Fruit fly (Drosophila melanogaster) whole organism, prepupa: ENCODE results near the gene Uev1A.
A peak's percentile ranks its signal among the peaks of the same experiment; 100 is the strongest.

Source experiments
- CG10631 ChIP-seq: fragments of 200-800 bp; sonication (Bioruptor generic); optimal IDR thresholded peaks from 2 replicates; lab custom pipeline; 2016; ENCODE audit warnings: missing biosample characterization, missing genetic modification characterization
- CG10669 ChIP-seq: fragments of 200-800 bp; sonication (Bioruptor generic); optimal IDR thresholded peaks from 3 replicates; lab custom pipeline; 2018; ENCODE audit warnings: missing biosample characterization, mild to moderate bottlenecking, missing genetic modification characterization, moderate library complexity
- CG11294 ChIP-seq: fragments of 200-800 bp; sonication (Bioruptor generic); IDR thresholded peaks from 2 replicates; pipeline ENCODE4 v1.3.6; 2022; ENCODE audit warnings: missing biosample characterization, missing genetic modification characterization
- CG11762 ChIP-seq: fragments of 200-800 bp; sonication (Bioruptor generic); optimal IDR thresholded peaks from 3 replicates; lab custom pipeline; 2016; ENCODE audit warnings: missing biosample characterization, missing genetic modification characterization; ENCODE audit not compliant: insufficient read depth
- CG11902 ChIP-seq: fragments of 200-800 bp; sonication (Bioruptor generic); optimal IDR thresholded peaks from 3 replicates; lab custom pipeline; 2016; ENCODE audit warnings: missing biosample characterization, missing genetic modification characterization
- CG15336 ChIP-seq: fragments of 200-800 bp; sonication (Bioruptor generic); IDR thresholded peaks from 2 replicates; pipeline ENCODE4 v1.3.6; 2022; ENCODE audit warnings: missing biosample characterization, missing genetic modification characterization
- CG1621 ChIP-seq: fragments of 200-800 bp; sonication (Bioruptor generic); optimal IDR thresholded peaks from 3 replicates; lab custom pipeline; 2018; ENCODE audit warnings: missing biosample characterization, mild to moderate bottlenecking, missing genetic modification characterization
- CG16779 ChIP-seq: fragments of 200-800 bp; sonication (Bioruptor generic); optimal IDR thresholded peaks from 3 replicates; lab custom pipeline; 2017; ENCODE audit warnings: missing biosample characterization, mild to moderate bottlenecking, missing genetic modification characterization
- CG3032 ChIP-seq: fragments of 200-800 bp; optimal IDR thresholded peaks from 2 replicates; lab custom pipeline; 2019; ENCODE audit warnings: missing biosample characterization, mild to moderate bottlenecking, missing genetic modification characterization, moderate library complexity
- CG31627 ChIP-seq: fragments of 200-800 bp; sonication (Bioruptor generic); optimal IDR thresholded peaks from 3 replicates; lab custom pipeline; 2016; ENCODE audit warnings: missing biosample characterization, missing genetic modification characterization
- CG34406 ChIP-seq: fragments of 200-800 bp; sonication (Bioruptor generic); optimal IDR thresholded peaks from 3 replicates; lab custom pipeline; 2016; ENCODE audit warnings: missing biosample characterization, missing genetic modification characterization
- CG4318 ChIP-seq: fragments of 200-800 bp; sonication (Bioruptor generic); optimal IDR thresholded peaks from 3 replicates; lab custom pipeline; 2017; ENCODE audit warnings: missing biosample characterization, mild to moderate bottlenecking, missing genetic modification characterization
- CG6163 ChIP-seq: fragments of 200-800 bp; sonication (Bioruptor generic); IDR thresholded peaks from 3 replicates; pipeline ENCODE4 v1.3.6; 2022; ENCODE audit warnings: missing biosample characterization, missing genetic modification characterization
- CG6808 ChIP-seq: fragments of 200-800 bp; sonication (Bioruptor generic); optimal IDR thresholded peaks from 3 replicates; lab custom pipeline; 2017; ENCODE audit warnings: missing biosample characterization, missing genetic modification characterization, mild to moderate bottlenecking, moderate library complexity, missing genetic modification reagents
- CG6854 ChIP-seq: fragments of 200-800 bp; sonication (Bioruptor generic); optimal IDR thresholded peaks from 2 replicates; lab custom pipeline; 2017; ENCODE audit warnings: missing biosample characterization, mild to moderate bottlenecking, missing genetic modification characterization
- CG7368 ChIP-seq: fragments of 200-800 bp; sonication (Bioruptor generic); optimal IDR thresholded peaks from 3 replicates; lab custom pipeline; 2016; ENCODE audit warnings: missing biosample characterization, missing genetic modification characterization
- CG8319 ChIP-seq: fragments of 200-800 bp; sonication (Bioruptor generic); optimal IDR thresholded peaks from 3 replicates; lab custom pipeline; 2016; ENCODE audit warnings: missing biosample characterization, missing genetic modification characterization
- CG8632 ChIP-seq: fragments of 200-800 bp; sonication (Bioruptor generic); optimal IDR thresholded peaks from 3 replicates; lab custom pipeline; 2016; ENCODE audit warnings: missing biosample characterization, missing genetic modification characterization
- CG9139 ChIP-seq: fragments of 200-800 bp; sonication (Bioruptor generic); optimal IDR thresholded peaks from 3 replicates; lab custom pipeline; 2017; ENCODE audit warnings: missing biosample characterization, mild to moderate bottlenecking, missing genetic modification characterization
- Eip75B ChIP-seq: fragments of 200-800 bp; sonication (Bioruptor generic); optimal IDR thresholded peaks from 3 replicates; lab custom pipeline; 2016; ENCODE audit warnings: missing biosample characterization, missing genetic modification characterization
- Eip78C ChIP-seq: fragments of 200-800 bp; sonication (Bioruptor generic); peaks from one replicate; lab custom pipeline; 2016; ENCODE audit warnings: missing biosample characterization, missing genetic modification characterization
- Ets96B ChIP-seq: fragments of 200-800 bp; optimal IDR thresholded peaks from 2 replicates; lab custom pipeline; 2019; ENCODE audit warnings: missing biosample characterization, mild to moderate bottlenecking, missing genetic modification characterization, moderate library complexity
- Gug ChIP-seq: fragments of 200-800 bp; sonication (Bioruptor generic); IDR thresholded peaks from 2 replicates; pipeline ENCODE4 v1.3.6; 2022; ENCODE audit warnings: missing biosample characterization, missing genetic modification characterization
- Hr38 ChIP-seq: sonication (Bioruptor generic); optimal IDR thresholded peaks from 2 replicates; lab custom pipeline; 2016; ENCODE audit warnings: missing biosample characterization, missing genetic modification characterization
- Hr39 ChIP-seq: fragments of 200-800 bp; sonication (Bioruptor generic); optimal IDR thresholded peaks from 2 replicates; lab custom pipeline; 2016; ENCODE audit warnings: missing biosample characterization, missing genetic modification characterization
- Hr4 ChIP-seq: fragments of 200-800 bp; sonication (Bioruptor generic); optimal IDR thresholded peaks from 3 replicates; lab custom pipeline; 2016; ENCODE audit warnings: missing biosample characterization, missing genetic modification characterization
- Lpt ChIP-seq: fragments of 200-800 bp; sonication (Bioruptor generic); optimal IDR thresholded peaks from 3 replicates; lab custom pipeline; 2016; ENCODE audit warnings: missing biosample characterization, missing genetic modification characterization
- Smox ChIP-seq: fragments of 200-800 bp; sonication (Bioruptor generic); optimal IDR thresholded peaks from 3 replicates; lab custom pipeline; 2016; ENCODE audit warnings: missing biosample characterization, missing genetic modification characterization
- Sox102F ChIP-seq: fragments of 200-800 bp; sonication (Bioruptor generic); optimal IDR thresholded peaks from 2 replicates; lab custom pipeline; 2016; ENCODE audit warnings: missing biosample characterization, mild to moderate bottlenecking, missing genetic modification characterization
- Sox14 ChIP-seq: fragments of 200-800 bp; sonication (Bioruptor generic); optimal IDR thresholded peaks from 3 replicates; lab custom pipeline; 2016; ENCODE audit warnings: missing biosample characterization, missing genetic modification characterization
- Sox15 ChIP-seq: fragments of 200-800 bp; sonication (Bioruptor generic); optimal IDR thresholded peaks from 3 replicates; lab custom pipeline; 2016; ENCODE audit warnings: missing biosample characterization, missing genetic modification characterization
- acj6 ChIP-seq: fragments of 200-800 bp; sonication (Bioruptor generic); optimal IDR thresholded peaks from 3 replicates; lab custom pipeline; 2016; ENCODE audit warnings: missing biosample characterization, missing genetic modification characterization
- cyc ChIP-seq: fragments of 200-800 bp; sonication (Bioruptor generic); optimal IDR thresholded peaks from 3 replicates; lab custom pipeline; 2016; ENCODE audit warnings: missing biosample characterization, missing genetic modification characterization
- dac ChIP-seq: fragments of 200-800 bp; sonication (Bioruptor generic); optimal IDR thresholded peaks from 2 replicates; lab custom pipeline; 2017; ENCODE audit warnings: missing biosample characterization, mild to moderate bottlenecking, missing genetic modification characterization
- dsx ChIP-seq: fragments of 200-800 bp; optimal IDR thresholded peaks from 3 replicates; lab custom pipeline; 2019; ENCODE audit warnings: missing biosample characterization, mild to moderate bottlenecking, missing genetic modification characterization, moderate library complexity; ENCODE audit not compliant: poor library complexity, severe bottlenecking
- eg ChIP-seq: fragments of 200-800 bp; sonication (Bioruptor generic); IDR thresholded peaks from 3 replicates; pipeline ENCODE4 v1.3.6; 2022; ENCODE audit warnings: missing biosample characterization, missing genetic modification characterization
- fd59A ChIP-seq: fragments of 200-800 bp; sonication (Bioruptor generic); optimal IDR thresholded peaks from 2 replicates; lab custom pipeline; 2017; ENCODE audit warnings: missing biosample characterization, mild to moderate bottlenecking, missing genetic modification characterization, missing genetic modification reagents
- fd85E ChIP-seq: fragments of 200-800 bp; sonication (Bioruptor generic); optimal IDR thresholded peaks from 3 replicates; lab custom pipeline; 2016; ENCODE audit warnings: missing biosample characterization, missing genetic modification characterization
- fkh ChIP-seq: fragments of 200-800 bp; sonication (Bioruptor generic); optimal IDR thresholded peaks from 3 replicates; lab custom pipeline; 2017; ENCODE audit warnings: missing biosample characterization, mild to moderate bottlenecking, missing genetic modification characterization, moderate library complexity
- net ChIP-seq: fragments of 200-800 bp; sonication (Bioruptor generic); optimal IDR thresholded peaks from 3 replicates; lab custom pipeline; 2016; ENCODE audit warnings: missing biosample characterization, missing genetic modification characterization
- pdm3 ChIP-seq: fragments of 200-800 bp; sonication (Bioruptor generic); optimal IDR thresholded peaks from 3 replicates; lab custom pipeline; 2016; ENCODE audit warnings: missing biosample characterization, missing genetic modification characterization
- salr ChIP-seq, 2 experiments: fragments of 200-800 bp; sonication (Bioruptor generic); optimal IDR thresholded peaks; 3 replicates each; lab custom pipeline; 2016 to 2018; ENCODE audit warnings: missing biosample characterization in 2 of 2, missing genetic modification characterization in 2 of 2, mild to moderate bottlenecking in 1 of 2
- ss ChIP-seq, 2 experiments: fragments of 200-800 bp; sonication (Bioruptor generic); optimal IDR thresholded peaks; 2 replicates in 1 of 2; 3 replicates in 1 of 2; lab custom pipeline; 2017 to 2018; ENCODE audit warnings: mild to moderate bottlenecking in 2 of 2, missing biosample characterization in 2 of 2, missing genetic modification characterization in 2 of 2, moderate library complexity in 1 of 2
- svp ChIP-seq: fragments of 200-800 bp; sonication (Bioruptor generic); peaks from one replicate; lab custom pipeline; 2016; ENCODE audit warnings: missing biosample characterization, missing genetic modification characterization
- topi ChIP-seq: fragments of 200-800 bp; sonication (Bioruptor generic); optimal IDR thresholded peaks from 3 replicates; lab custom pipeline; 2016; ENCODE audit warnings: missing biosample characterization, missing genetic modification characterization

Uev1A gene

DNA sequence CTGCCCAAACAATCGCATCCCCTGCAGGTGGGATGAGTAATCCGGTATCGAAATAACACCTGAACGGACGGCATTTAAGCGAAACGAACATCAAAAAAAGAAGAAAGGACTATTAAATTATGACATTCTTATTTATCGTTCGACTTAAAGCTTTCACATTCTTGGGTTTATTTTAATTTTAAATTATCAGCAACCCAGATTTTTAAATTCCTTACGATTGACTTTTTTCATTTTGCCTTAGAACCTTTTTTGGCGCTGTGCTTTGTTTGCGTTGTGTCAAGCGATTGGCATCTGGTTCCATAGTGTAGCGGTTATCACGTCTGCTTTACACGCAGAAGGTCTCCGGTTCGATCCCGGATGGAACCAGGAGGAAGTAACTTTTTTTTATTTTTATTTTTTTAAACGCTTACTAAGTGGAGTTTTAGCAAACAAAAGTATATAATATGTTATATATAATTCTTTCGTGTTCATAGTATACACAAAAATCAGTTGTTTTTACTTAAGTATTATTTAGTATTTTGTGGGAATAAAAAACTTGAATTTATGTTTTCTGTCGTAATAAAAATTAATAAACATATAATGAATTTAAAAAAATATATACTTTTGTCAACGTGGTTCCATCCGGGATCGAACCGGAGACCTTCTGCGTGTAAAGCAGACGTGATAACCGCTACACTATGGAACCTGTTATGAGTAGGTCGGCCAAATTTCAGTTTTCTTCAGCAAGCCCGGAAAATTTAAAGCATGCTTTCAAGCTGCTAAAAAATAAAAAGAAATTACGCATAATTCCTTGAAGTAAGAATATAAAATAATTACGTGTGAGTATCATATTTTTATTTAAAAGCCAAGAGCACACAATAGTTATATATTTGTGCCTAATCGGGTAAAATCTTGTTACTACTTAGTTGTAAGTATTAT, 9.7 kb downstream of the Uev1A start (continued):
- no peak for TF ChIP-seq Gug (GFP tag; lab: Robert Waterston, UW)
- no peak for TF ChIP-seq dac (GFP tag; lab: Kevin White, UChicago)
- no peak for TF ChIP-seq topi
- TF ChIP-seq CG11902 = no peak
- no peak for TF ChIP-seq CG8319
- TF ChIP-seq fd59A (GFP tag; lab: Kevin White, UChicago) = no peak
- TF ChIP-seq fd85E (GFP tag; lab: Kevin White, UChicago) = no peak
- no peak for TF ChIP-seq CG6808 (GFP tag; lab: Kevin White, UChicago)
- no peak for TF ChIP-seq Sox102F (GFP tag; lab: Kevin White, UChicago)
- no peak for TF ChIP-seq Hr38 (GFP tag; lab: Kevin White, UChicago)
- TF ChIP-seq CG31627 (GFP tag; lab: Kevin White, UChicago) = no peak
- TF ChIP-seq CG11294 = no peak
- no peak for TF ChIP-seq ss (GFP tag; optimal IDR thresholded peaks at IDR 0.05; lab: Kevin White, UChicago)

DNA sequence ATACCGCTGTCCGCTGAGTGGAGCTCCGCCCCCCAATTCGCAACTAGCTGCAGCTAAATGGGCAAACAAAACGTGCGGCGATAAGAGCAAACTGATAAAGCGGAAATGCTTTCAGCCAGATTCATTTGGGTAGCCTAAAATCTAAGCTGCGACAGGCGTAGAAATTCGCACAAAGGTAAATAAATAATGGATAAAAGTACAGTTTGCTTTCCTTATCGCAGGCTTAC, 10.3 kb downstream of the Uev1A start, which contains the start of gene lama:
lama (minus strand) TSS at position 101 of the 227 bp plus-strand sequence.
- TF ChIP-seq Eip78C (GFP tag; lab: Kevin White, UChicago) (no peak), dsx (no peak), CG4318 (GFP tag; lab: Kevin White, UChicago) (no peak), net (GFP tag; lab: Kevin White, UChicago) (no peak), CG3032 (tag; lab: Kevin White, UChicago) (no peak), Eip75B (GFP tag; lab: Kevin White, UChicago) (no peak), salr (GFP tag; optimal IDR thresholded peaks at IDR 0.05; lab: Kevin White, UChicago) (no peak)

DNA sequence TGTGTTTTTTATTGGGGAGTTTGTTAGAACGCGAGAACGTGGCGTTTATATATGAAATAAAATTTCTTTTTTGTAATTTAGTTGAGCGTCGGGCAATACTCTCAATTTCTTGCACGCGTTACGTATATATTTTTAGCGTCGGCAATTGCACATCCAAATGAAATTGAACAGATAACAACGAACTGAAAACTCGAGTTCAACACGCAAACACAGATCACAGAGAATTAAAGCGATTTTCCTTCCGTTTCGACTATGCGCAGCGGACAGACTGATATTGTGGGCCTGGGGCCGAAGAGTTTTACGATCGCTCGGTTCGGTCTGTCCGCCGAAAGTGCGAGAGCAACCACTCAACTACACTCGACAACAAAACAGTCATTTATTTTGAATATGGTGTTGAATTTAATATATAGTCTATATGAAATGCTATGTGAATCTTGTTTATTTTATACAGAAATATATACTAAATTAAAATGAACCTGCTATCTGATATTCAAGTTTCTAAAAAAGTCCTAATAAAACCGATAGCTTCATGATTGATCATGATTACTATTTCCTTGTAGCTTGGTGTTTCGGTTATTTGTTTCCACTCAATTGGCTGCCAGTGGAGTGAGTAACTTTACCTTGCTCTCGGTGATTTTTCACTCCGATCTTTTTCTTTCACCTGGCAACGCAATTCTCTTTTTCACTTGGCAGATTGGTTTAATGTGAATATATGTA, 10.8 kb downstream of the Uev1A start, which contains the start of gene CG46456:
CG46456 (minus strand) TSS at position 273 of the 717 bp plus-strand sequence.
- TF ChIP-seq acj6 (GFP tag; lab: Kevin White, UChicago) (peak; percentile 94), CG34406 (GFP tag; lab: Kevin White, UChicago) (peak; percentile 96), CG6854 (GFP tag; lab: Kevin White, UChicago) (peak; percentile 86), Smox (peak; percentile 93), pdm3 (GFP tag; lab: Kevin White, UChicago) (peak; percentile 92), Hr4 (GFP tag; lab: Kevin White, UChicago) (peak; percentile 92), CG10669 (peak; percentile 92), Hr38 (GFP tag; lab: Kevin White, UChicago) (no peak), fd85E (GFP tag; lab: Kevin White, UChicago) (peak; percentile 90), CG31627 (GFP tag; lab: Kevin White, UChicago) (peak; percentile 78), CG16779 (tag; lab: Kevin White, UChicago) (peak; percentile 93), CG10631 (GFP tag; lab: Kevin White, UChicago) (peak; percentile 89), Sox15 (GFP tag; lab: Kevin White, UChicago) (peak; percentile 80), Eip78C (GFP tag; lab: Kevin White, UChicago) (peak; percentile 97), CG1621 (peak; percentile 87), CG11762 (GFP tag; lab: Kevin White, UChicago) (peak; percentile 93), CG8632 (GFP tag; lab: Kevin White, UChicago) (peak; percentile 94), CG6163 (peak; percentile 92), CG9139 (peak; percentile 89), Ets96B (tag; lab: Kevin White, UChicago) (peak; percentile 97), CG7368 (peak; percentile 90), cyc (GFP tag; lab: Kevin White, UChicago) (peak; percentile 85), eg (peak; percentile 95), Sox14 (GFP tag; lab: Kevin White, UChicago) (peak; percentile 88), fkh (GFP tag; lab: Kevin White, UChicago) (peak; percentile 10), Eip75B (GFP tag; lab: Kevin White, UChicago) (peak; percentile 92), Hr39 (peak; percentile 72), Lpt (GFP tag; lab: Kevin White, UChicago) (peak; percentile 89), svp (GFP tag; lab: Kevin White, UChicago) (peak; percentile 95), CG3032 (tag; lab: Kevin White, UChicago) (peak; percentile 93), Sox102F (GFP tag; lab: Kevin White, UChicago) (peak; percentile 89), CG15336 (peak; percentile 98)
